Fruit fly (Drosophila melanogaster): ENCODE results near the gene CG13311.

dm6 chr3L:8802064-8802463 lies at the start of gene CG13311, which contains the start of gene CG34426:
- TF ChIP-seq CG15336 (GFP tag; IDR thresholded peaks at IDR 0.05) (no peak), fkh (GFP tag; optimal IDR thresholded peaks at IDR 0.05) (no peak), lz (GFP tag; optimal IDR thresholded peaks at IDR 0.05) (no peak), Eip75B (GFP tag; optimal IDR thresholded peaks at IDR 0.05) (no peak), vri (GFP tag; optimal IDR thresholded peaks at IDR 0.05) (no peak), svp (GFP tag) (no peak)
